Worm (Caenorhabditis elegans): ENCODE results near the gene F41E6.7.

- TF ChIP-seq ztf-3 (GFP tag; optimal IDR thresholded peaks at IDR 0.05) (no peak), attf-5 (GFP tag; optimal IDR thresholded peaks at IDR 0.05) (peak; percentile 49), ztf-25 (GFP tag; IDR thresholded peaks at IDR 0.05) (0 out of 2 replicates have a peak, but pooled peaks have one; percentile 9), Y67H2A.10 (GFP tag; conservative IDR thresholded peaks at IDR 0.05) (0 out of 2 replicates have a peak, but pooled peaks have one; percentile 52), cebp-1 (GFP tag; IDR thresholded peaks at IDR 0.05) (0 out of 2 replicates have a peak, but pooled peaks have one; percentile 15), cebp-1 (tag; optimal IDR thresholded peaks at IDR 0.05) (no peak), ets-4 (GFP tag; optimal IDR thresholded peaks at IDR 0.05) (no peak), madf-8 (GFP tag; conservative IDR thresholded peaks at IDR 0.05) (no peak), egl-18 (GFP tag; IDR thresholded peaks at IDR 0.05) (no peak), bed-1 (GFP tag; IDR thresholded peaks at IDR 0.05) (no peak), hmg-1.2 (GFP tag; IDR thresholded peaks at IDR 0.05) (peak; percentile 31; the same call in 1 of the 2 replicates)
These were observed 32.2 kb upstream of the F41E6.7 start, which contains the start of gene atg-18 for ce11 chrV:8631277-8631765.
